Worm (Caenorhabditis elegans): Measurements from ENCODE around the gene T26E4.9.

DNA sequence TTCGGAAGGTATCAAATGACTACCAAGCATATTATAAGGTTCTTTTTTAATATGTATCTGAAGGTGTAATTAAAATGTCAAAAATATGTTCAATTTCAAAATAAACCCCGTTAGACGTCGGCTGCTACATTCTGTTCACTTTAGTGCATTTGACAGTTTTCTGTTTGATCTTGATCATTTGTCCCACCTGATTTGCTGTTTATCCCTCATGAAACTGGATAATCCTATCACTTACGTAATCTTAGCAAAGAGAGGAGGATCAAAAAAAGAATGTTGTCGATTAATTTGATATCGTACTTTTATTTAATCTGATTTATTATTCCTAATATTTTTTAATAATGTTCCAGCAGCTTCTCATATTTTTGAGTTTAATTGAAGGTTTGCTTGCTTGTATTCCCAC lies 7.9 kb upstream of the T26E4.9 start, which contains the start of gene F54B8.1:
- TF ChIP-seq aly-2 (tag; optimal IDR thresholded peaks at IDR 0.05) (no peak), tbx-2 (tag; optimal IDR thresholded peaks at IDR 0.05) (no peak), ztf-11 (tag; optimal IDR thresholded peaks at IDR 0.05) (no peak)

Measured in whole organism, L3 larva.